Worm (Caenorhabditis elegans) whole organism, L4 larva: ENCODE results near the gene C54D10.9.
A peak's percentile ranks its signal among the peaks of the same experiment; 100 is the strongest.

Experiments
- D1046.2 ChIP-seq: fragments of 200-800 bp; sonication (Bioruptor generic); IDR thresholded peaks from 2 replicates; pipeline ENCODE4 v1.3.6; 2022; ENCODE audit warnings: missing genetic modification characterization, missing compliant biosample characterization
- F44E2.7 ChIP-seq: fragments of 200-800 bp; sonication (Bioruptor generic); IDR thresholded peaks from 2 replicates; pipeline ENCODE4 v2.1.2; 2022; ENCODE audit warnings: missing genetic modification characterization, missing compliant biosample characterization
- F49E8.2 ChIP-seq: sonication (generic microtip); optimal IDR thresholded peaks from 2 replicates; lab custom pipeline; 2016; ENCODE audit warnings: missing compliant biosample characterization, mild to moderate bottlenecking, missing genetic modification characterization, borderline replicate concordance
- T20F7.1 ChIP-seq: fragments of 200-800 bp; sonication (Bioruptor generic); optimal IDR thresholded peaks from 2 replicates; lab custom pipeline; 2018; ENCODE audit warnings: mild to moderate bottlenecking, missing genetic modification characterization, missing compliant biosample characterization
- Y105C5A.15 ChIP-seq: fragments of 200-800 bp; sonication (Bioruptor generic); IDR thresholded peaks from 2 replicates; pipeline ENCODE4 v1.3.6; 2022; ENCODE audit warnings: missing genetic modification characterization, missing compliant biosample characterization
- Y5F2A.4 ChIP-seq: fragments of 200-800 bp; sonication (Bioruptor generic); optimal IDR thresholded peaks from 2 replicates; lab custom pipeline; 2018; ENCODE audit warnings: mild to moderate bottlenecking, missing genetic modification characterization, missing compliant biosample characterization
- ZK337.2 ChIP-seq: fragments of 200-800 bp; sonication (Bioruptor generic); IDR thresholded peaks from 2 replicates; pipeline ENCODE4 v1.3.6; 2022; ENCODE audit warnings: missing genetic modification reagents, missing genetic modification characterization, missing compliant biosample characterization
- ZK546.5 ChIP-seq, 2 experiments: sonication (generic microtip); optimal IDR thresholded peaks; 2 replicates each; lab custom pipeline; 2017; ENCODE audit warnings: missing biosample characterization in 2 of 2, missing genetic modification characterization in 2 of 2
- aly-2 ChIP-seq: sonication (generic microtip); optimal IDR thresholded peaks from 2 replicates; lab custom pipeline; 2018; ENCODE audit warnings: missing biosample characterization, missing genetic modification characterization
- attf-4 ChIP-seq: sonication (generic microtip); optimal IDR thresholded peaks from 3 replicates; lab custom pipeline; 2017; ENCODE audit warnings: missing biosample characterization, missing genetic modification characterization
- ceh-28 ChIP-seq: fragments of 150-350 bp; optimal IDR thresholded peaks from 2 replicates; lab custom pipeline; 2014; ENCODE audit warnings: missing biosample characterization, missing genetic modification reagents, missing genetic modification characterization
- ceh-62 ChIP-seq: sonication (generic microtip); optimal IDR thresholded peaks from 2 replicates; lab custom pipeline; 2017; ENCODE audit warnings: missing biosample characterization, missing genetic modification characterization
- ces-1 ChIP-seq: fragments of 150-350 bp; sonication (generic microtip); optimal IDR thresholded peaks from 4 replicates; lab custom pipeline; 2014; ENCODE audit warnings: missing biosample characterization, missing genetic modification reagents, missing genetic modification characterization
- daf-12 ChIP-seq: fragments of 150-350 bp; optimal IDR thresholded peaks from 2 replicates; lab custom pipeline; 2014; ENCODE audit warnings: missing biosample characterization, missing genetic modification reagents, missing genetic modification characterization
- daf-19 ChIP-seq: fragments of 200-800 bp; sonication (Bioruptor generic); conservative IDR thresholded peaks from 2 replicates; pipeline ENCODE4 v1.3.6; 2022; ENCODE audit warnings: missing genetic modification characterization, missing compliant biosample characterization
- dmd-6 ChIP-seq: fragments of 200-800 bp; sonication (Bioruptor generic); IDR thresholded peaks from 2 replicates; pipeline ENCODE4 v1.3.6; 2022; ENCODE audit warnings: missing genetic modification reagents, missing genetic modification characterization, missing compliant biosample characterization
- dmd-8 ChIP-seq: fragments of 200-800 bp; sonication (Bioruptor generic); IDR thresholded peaks from 2 replicates; pipeline ENCODE4 v1.3.6; 2022; ENCODE audit warnings: missing genetic modification characterization, missing compliant biosample characterization
- dve-1 ChIP-seq: sonication (generic microtip); optimal IDR thresholded peaks from 2 replicates; lab custom pipeline; 2017; ENCODE audit warnings: antibody characterized with exemption, mild to moderate bottlenecking, missing genetic modification characterization, missing compliant biosample characterization; ENCODE audit not compliant: insufficient read depth
- egl-43 ChIP-seq: fragments of 200-800 bp; sonication (Bioruptor generic); IDR thresholded peaks from 2 replicates; pipeline ENCODE4 v1.3.6; 2022; ENCODE audit warnings: missing genetic modification reagents, missing genetic modification characterization, missing compliant biosample characterization
- hif-1 ChIP-seq, 2 experiments: sonication (generic microtip); optimal IDR thresholded peaks; 2 replicates each; lab custom pipeline; 2016 to 2017; ENCODE audit warnings: missing compliant biosample characterization in 2 of 2, missing genetic modification characterization in 2 of 2, missing genetic modification reagents in 2 of 2, missing genotype in 2 of 2, mild to moderate bottlenecking in 1 of 2
- hlh-11 ChIP-seq: fragments of 200-800 bp; sonication (Bioruptor generic); optimal IDR thresholded peaks from 2 replicates; lab custom pipeline; 2018; ENCODE audit warnings: mild to moderate bottlenecking, missing genetic modification characterization, missing compliant biosample characterization
- hlh-30 ChIP-seq: sonication (generic microtip); optimal IDR thresholded peaks from 2 replicates; lab custom pipeline; 2017; ENCODE audit warnings: antibody characterized with exemption, mild to moderate bottlenecking, missing genetic modification characterization, missing compliant biosample characterization; ENCODE audit not compliant: insufficient read depth
- hmg-1.1 ChIP-seq: fragments of 200-800 bp; sonication (Bioruptor generic); IDR thresholded peaks from 2 replicates; pipeline ENCODE4 v1.3.6; 2022; ENCODE audit warnings: missing genetic modification reagents, missing genetic modification characterization, missing compliant biosample characterization
- lin-1 ChIP-seq: fragments of 200-800 bp; sonication (Bioruptor generic); IDR thresholded peaks from 2 replicates; pipeline ENCODE4 v1.3.6; 2022; ENCODE audit warnings: missing genetic modification reagents, missing genetic modification characterization, missing compliant biosample characterization
- lin-15B ChIP-seq: fragments of 150-350 bp; sonication (generic microtip); optimal IDR thresholded peaks from 3 replicates; lab custom pipeline; 2014; ENCODE audit warnings: missing biosample characterization, missing genetic modification characterization
- lin-39 ChIP-seq: fragments of 150-350 bp; optimal IDR thresholded peaks from 2 replicates; lab custom pipeline; 2014; ENCODE audit warnings: missing biosample characterization, missing genetic modification reagents, missing genetic modification characterization
- lsy-2 ChIP-seq, 2 experiments: fragments of 150-350 bp in 1 of 2; sonication (generic microtip) in 1 of 2; optimal IDR thresholded peaks; 2 replicates each; lab custom pipeline; 2014 to 2017; ENCODE audit warnings: missing biosample characterization in 2 of 2, missing genetic modification characterization in 2 of 2
- madf-5 ChIP-seq, 2 experiments: fragments of 200-800 bp; sonication (Bioruptor generic); IDR thresholded peaks; 2 replicates each; pipeline ENCODE4 v1.3.6; 2022; ENCODE audit warnings: missing compliant biosample characterization in 2 of 2, missing genetic modification characterization in 2 of 2
- mdl-1 ChIP-seq, 2 experiments: fragments of 150-350 bp in 1 of 2; sonication (generic microtip) in 1 of 2; optimal IDR thresholded peaks; 2 replicates each; lab custom pipeline; 2014 to 2017; ENCODE audit warnings: missing biosample characterization in 2 of 2, missing genetic modification characterization in 2 of 2
- mep-1 ChIP-seq: fragments of 150-350 bp; sonication (generic microtip); optimal IDR thresholded peaks from 3 replicates; lab custom pipeline; 2014; ENCODE audit warnings: missing biosample characterization, missing genetic modification characterization
- mxl-3 ChIP-seq: fragments of 200-800 bp; sonication (Bioruptor generic); optimal IDR thresholded peaks from 2 replicates; lab custom pipeline; 2018; ENCODE audit warnings: mild to moderate bottlenecking, missing genetic modification characterization, missing compliant biosample characterization
- nhr-10 ChIP-seq: fragments of 150-350 bp; optimal IDR thresholded peaks from 2 replicates; lab custom pipeline; 2014; ENCODE audit warnings: missing biosample characterization, missing genetic modification characterization
- nhr-102 ChIP-seq: sonication (generic microtip); optimal IDR thresholded peaks from 2 replicates; lab custom pipeline; 2016; ENCODE audit warnings: mild to moderate bottlenecking, missing genetic modification characterization, moderate library complexity, missing compliant biosample characterization
- nhr-11 ChIP-seq: fragments of 150-350 bp; optimal IDR thresholded peaks from 2 replicates; lab custom pipeline; 2014; ENCODE audit warnings: missing biosample characterization, missing genetic modification characterization
- nhr-25 ChIP-seq: sonication (generic microtip); optimal IDR thresholded peaks from 2 replicates; lab custom pipeline; 2017; ENCODE audit warnings: missing genetic modification characterization, mild to moderate bottlenecking, missing compliant biosample characterization, antibody characterized with exemption, moderate library complexity, borderline replicate concordance; ENCODE audit not compliant: insufficient read depth
- nhr-28 ChIP-seq: fragments of 150-350 bp; optimal IDR thresholded peaks from 2 replicates; lab custom pipeline; 2014; ENCODE audit warnings: missing biosample characterization, missing genetic modification characterization
- nhr-41 ChIP-seq: fragments of 200-800 bp; sonication (Bioruptor generic); IDR thresholded peaks from 2 replicates; pipeline ENCODE4 v1.3.6; 2022; ENCODE audit warnings: missing genetic modification reagents, missing genetic modification characterization, missing compliant biosample characterization
- nhr-6 ChIP-seq: fragments of 150-350 bp; optimal IDR thresholded peaks from 2 replicates; lab custom pipeline; 2014; ENCODE audit warnings: missing biosample characterization, missing genetic modification characterization
- saeg-2 ChIP-seq: fragments of 200-800 bp; sonication (Bioruptor generic); IDR thresholded peaks from 2 replicates; pipeline ENCODE4 v1.3.6; 2022; ENCODE audit warnings: missing genetic modification reagents, missing genetic modification characterization, missing compliant biosample characterization
- skn-1 ChIP-seq: fragments of 150-350 bp; optimal IDR thresholded peaks from 2 replicates; lab custom pipeline; 2014; ENCODE audit warnings: missing biosample characterization, missing genetic modification characterization
- snpc-4 ChIP-seq: fragments of 150-350 bp; optimal IDR thresholded peaks from 2 replicates; lab custom pipeline; 2014; ENCODE audit warnings: missing biosample characterization, missing genetic modification characterization
- spr-3 ChIP-seq: fragments of 200-800 bp; sonication (Bioruptor generic); optimal IDR thresholded peaks from 2 replicates; lab custom pipeline; 2018; ENCODE audit warnings: mild to moderate bottlenecking, missing genetic modification characterization, missing compliant biosample characterization
- unc-62 ChIP-seq, 3 experiments: fragments of 150-350 bp in 1 of 3; sonication (generic microtip); optimal IDR thresholded peaks in 2 of 3; peaks in 1 of 3; 1 replicate in 1 of 3; 2 replicates in 2 of 3; lab custom pipeline; 2014 to 2017; ENCODE audit warnings: missing biosample characterization in 3 of 3, missing genetic modification characterization in 3 of 3, missing genetic modification reagents in 3 of 3, missing genotype in 1 of 3
- zfp-2 ChIP-seq: sonication (generic microtip); optimal IDR thresholded peaks from 2 replicates; lab custom pipeline; 2016; ENCODE audit warnings: mild to moderate bottlenecking, missing genetic modification characterization, missing compliant biosample characterization
- zip-11 ChIP-seq: fragments of 200-800 bp; sonication (Bioruptor generic); IDR thresholded peaks from 2 replicates; pipeline ENCODE4 v1.3.6; 2022; ENCODE audit warnings: missing genetic modification characterization, missing compliant biosample characterization
- ztf-11 ChIP-seq: fragments of 150-350 bp; optimal IDR thresholded peaks from 2 replicates; lab custom pipeline; 2014; ENCODE audit warnings: missing biosample characterization, missing genetic modification characterization

C54D10.9 gene

DNA sequence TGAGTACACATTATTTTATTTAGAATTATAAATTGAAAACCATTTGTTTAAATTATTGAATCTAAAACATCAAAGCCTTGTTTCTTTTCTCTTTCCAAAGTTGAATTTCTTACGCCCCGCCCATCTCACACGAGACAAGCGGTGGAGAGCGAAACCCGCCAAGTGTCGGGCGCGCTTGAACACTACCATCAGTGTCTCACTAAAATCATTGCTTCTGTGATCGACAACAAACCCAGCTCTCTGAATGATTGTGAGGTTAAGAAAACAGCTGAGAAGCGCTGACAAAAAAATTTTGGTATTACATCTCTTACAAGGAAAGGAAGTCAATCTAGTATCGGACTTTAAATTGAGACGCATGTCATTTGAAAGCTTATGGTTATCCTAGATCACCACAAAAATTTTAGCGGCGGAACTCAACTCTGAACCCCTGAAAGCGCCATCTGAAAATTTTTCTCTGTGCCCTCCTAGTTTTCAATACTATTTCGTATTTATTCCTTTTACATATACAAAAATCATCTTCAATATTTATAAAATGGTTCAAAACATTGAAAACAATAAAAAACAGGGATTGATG is 44.2 kb downstream of the C54D10.9 start (continued):
- TF ChIP-seq madf-5 (GFP tag; IDR thresholded peaks at IDR 0.05; lab: Robert Waterston, UW) (no peak), skn-1 (tag; lab: Kevin White, UChicago) (no peak), attf-4 (no peak), nhr-11 (tag; lab: Kevin White, UChicago) (no peak)

- TF ChIP-seq hmg-1.1 (GFP tag; lab: Robert Waterston, UW) (no peak), hlh-11 (tag; lab: Kevin White, UChicago) (no peak), nhr-6 (tag; lab: Kevin White, UChicago) (no peak), ceh-28 (tag; lab: Kevin White, UChicago) (no peak), mdl-1 (tag; optimal IDR thresholded peaks at IDR 0.05; lab: Kevin White, UChicago) (no peak), daf-12 (tag; lab: Kevin White, UChicago) (no peak), aly-2 (tag; lab: Kevin White, UChicago) (no peak), spr-3 (GFP tag; lab: Kevin White, UChicago) (no peak), ztf-11 (tag; lab: Kevin White, UChicago) (no peak), hif-1 (tag; optimal IDR thresholded peaks at IDR 0.05; lab: Kevin White, UChicago) (no peak), lin-15B (tag; lab: Kevin White, UChicago) (no peak)
- TF ChIP-seq, all 104 proteins: peak for 0
Observed at ce11 chrV:12494522-12494921, 47.6 kb downstream of the C54D10.9 start, which contains the start of gene mrps-11. mrps-11 (minus strand) TSS chrV:12494622.

DNA sequence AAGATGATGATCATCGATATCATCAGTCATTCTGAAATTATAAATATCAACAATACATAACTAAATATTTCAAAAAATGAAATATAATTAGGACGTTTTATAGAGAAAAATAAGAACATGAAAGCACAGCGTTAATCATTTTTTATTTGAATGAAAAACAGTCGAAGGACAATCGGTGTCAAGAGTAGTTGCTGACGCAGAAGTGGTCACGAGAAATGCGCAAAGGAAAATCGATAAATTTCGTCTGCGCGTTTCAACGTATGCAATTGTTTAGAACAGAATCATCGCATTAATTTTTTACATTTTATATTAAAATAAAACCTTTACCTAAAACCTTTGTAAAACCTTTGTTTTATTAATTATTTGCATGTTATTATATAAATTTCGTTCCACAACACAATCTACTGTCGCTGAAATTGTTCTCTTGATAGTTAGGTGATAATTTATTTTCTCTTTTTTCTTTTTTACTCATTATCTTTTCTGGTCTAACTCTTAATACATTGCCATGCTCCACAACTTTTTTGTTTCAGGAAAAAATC is 50.8 kb downstream of the C54D10.9 start, which contains the start of the genes W04D2.4 and rbm-25:
W04D2.4 (minus strand) TSS at position 31 of the 539 bp plus-strand sequence.
rbm-25 (plus strand) TSS at position 489 of the 539 bp plus-strand sequence.
- TF ChIP-seq hlh-30 (tag; lab: Kevin White, UChicago) (peak; percentile 63), madf-5 (GFP tag; IDR thresholded peaks at IDR 0.05; lab: Robert Waterston, UW) (no peak), nhr-28 (tag; lab: Kevin White, UChicago) (peak; percentile 41), nhr-25 (no peak), egl-43 (GFP tag; lab: Robert Waterston, UW) (no peak), ces-1 (GFP tag; lab: Kevin White, UChicago) (no peak), mep-1 (tag; lab: Kevin White, UChicago) (peak; percentile 72), lsy-2 (tag; optimal IDR thresholded peaks at IDR 0.05; lab: Kevin White, UChicago) (peak; percentile 4 to 90), D1046.2 (no peak), zip-11 (GFP tag; lab: Robert Waterston, UW) (no peak), dve-1 (tag; lab: Kevin White, UChicago) (peak; percentile 82), hmg-1.1 (GFP tag; lab: Robert Waterston, UW) (no peak), ceh-62 (tag; lab: Kevin White, UChicago) (no peak), nhr-10 (no peak), lin-39 (tag; lab: Kevin White, UChicago) (no peak), saeg-2 (no peak), daf-19 (no peak), nhr-41 (no peak), T20F7.1 (GFP tag; lab: Kevin White, UChicago) (peak; percentile 80), Y105C5A.15 (no peak), zfp-2 (tag; lab: Kevin White, UChicago) (no peak), F49E8.2 (tag; lab: Kevin White, UChicago) (no peak), unc-62 (GFP tag; optimal IDR thresholded peaks at IDR 0.05 in 1 of 2; lab: Kevin White, UChicago) (no peak), unc-62 (tag; optimal IDR thresholded peaks at IDR 0.05; lab: Kevin White, UChicago) (no peak), ceh-28 (tag; lab: Kevin White, UChicago) (peak; percentile 54), Y5F2A.4 (GFP tag; lab: Kevin White, UChicago) (no peak), dmd-6 (GFP tag; lab: Robert Waterston, UW) (peak; percentile 63), F44E2.7 (GFP tag; lab: Robert Waterston, UW) (no peak), hlh-11 (tag; lab: Kevin White, UChicago) (peak; percentile 56), ZK337.2 (no peak), dmd-8 (GFP tag; lab: Robert Waterston, UW) (no peak), snpc-4 (tag; lab: Kevin White, UChicago) (no peak), ZK546.5 (tag; optimal IDR thresholded peaks at IDR 0.05; lab: Kevin White, UChicago) (no peak), mxl-3 (no peak), lin-1 (no peak), nhr-102 (tag; lab: Kevin White, UChicago) (peak; percentile 67)
